Fruit fly (Drosophila melanogaster): ENCODE data around the gene rdx.

The rdx gene

DNA sequence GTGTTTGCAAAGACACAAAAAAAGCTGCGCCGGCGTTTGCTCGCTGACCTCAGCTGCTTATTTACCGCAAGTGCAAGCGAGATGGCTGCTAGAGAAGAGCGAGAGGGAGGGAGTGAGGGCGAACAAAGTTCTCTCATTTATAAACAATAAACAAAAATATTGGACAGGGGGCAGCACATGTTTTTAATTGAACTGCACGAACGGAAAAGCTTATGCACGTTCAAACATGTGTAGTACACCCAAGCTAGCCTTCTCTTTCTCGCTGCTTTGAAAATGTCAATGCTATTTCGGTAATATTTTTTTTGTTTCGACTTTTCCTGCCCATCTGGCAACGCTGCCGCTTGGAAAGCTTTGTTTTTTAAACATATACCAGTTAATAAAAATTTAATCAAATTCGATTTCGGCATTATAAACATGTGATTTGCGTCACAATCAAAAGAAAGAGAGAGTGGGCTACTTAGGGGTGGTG, 6.9 kb downstream of the rdx start (continued):
- TF ChIP-seq BEAF-32 (GFP tag; optimal IDR thresholded peaks at IDR 0.05) = peak; percentile 8
- TF ChIP-seq dan (GFP tag; IDR thresholded peaks at IDR 0.05) = no peak
- 0 out of 3 replicates have a peak, but pooled peaks have one; percentile 59 for TF ChIP-seq so (GFP tag; IDR thresholded peaks at IDR 0.05)
- TF ChIP-seq slbo (GFP tag; IDR thresholded peaks at IDR 0.05) = peak; percentile 64
- TF ChIP-seq CG32772 (GFP tag; IDR thresholded peaks at IDR 0.05) = peak; percentile 48
- peak; percentile 81 for TF ChIP-seq Adf1 (GFP tag; IDR thresholded peaks at IDR 0.05)
- TF ChIP-seq CG17328 (GFP tag; IDR thresholded peaks at IDR 0.05) = peak; percentile 46; the same call in 1 of the 2 replicates
- no peak for TF ChIP-seq D (optimal IDR thresholded peaks at IDR 0.05)
- peak; percentile 32 for TF ChIP-seq D (GFP tag; optimal IDR thresholded peaks at IDR 0.05)
- TF ChIP-seq crp (GFP tag; optimal IDR thresholded peaks at IDR 0.05) = peak in 1 of 2 experiments; percentile 65
- TF ChIP-seq CG12769 (tag; optimal IDR thresholded peaks at IDR 0.05) = peak; percentile 8
- TF ChIP-seq HHEX (GFP tag; optimal IDR thresholded peaks at IDR 0.05) = peak; percentile 60
- no peak for TF ChIP-seq H2.0 (GFP tag; IDR thresholded peaks at IDR 0.05)
- TF ChIP-seq Hsf (GFP tag; optimal IDR thresholded peaks at IDR 0.05) = peak; percentile 31
- no peak for TF ChIP-seq Stat92E (GFP tag; optimal IDR thresholded peaks at IDR 0.05)
- TF ChIP-seq Scr (GFP tag; IDR thresholded peaks at IDR 0.05; ENCODE audit: partially characterized antibody) = peak; percentile 10; the same call in 1 of the 2 replicates
- TF ChIP-seq Fer1 (GFP tag; optimal IDR thresholded peaks at IDR 0.05) = peak; percentile 45
- TF ChIP-seq Nf-YB (GFP tag; optimal IDR thresholded peaks at IDR 0.05) = peak; percentile 19
- no peak for TF ChIP-seq CG17385 (GFP tag; optimal IDR thresholded peaks at IDR 0.05)
- TF ChIP-seq yki (optimal IDR thresholded peaks at IDR 0.05) = no peak
- peak; percentile 7 for TF ChIP-seq CG3995 (GFP tag; optimal IDR thresholded peaks at IDR 0.05)
- TF ChIP-seq CG4360 (GFP tag; IDR thresholded peaks at IDR 0.05) = 0 out of 2 replicates have a peak, but pooled peaks have one; percentile 16
- no peak for TF ChIP-seq lola (GFP tag; optimal IDR thresholded peaks at IDR 0.05)
- peak; percentile 36 for TF ChIP-seq CG6254 (GFP tag; optimal IDR thresholded peaks at IDR 0.05)
- TF ChIP-seq CG12391 (tag; optimal IDR thresholded peaks at IDR 0.05) = peak; percentile 51
- peak; percentile 45 for TF ChIP-seq CG11504 (tag; optimal IDR thresholded peaks at IDR 0.05)
- peak; percentile 27 for TF ChIP-seq mam (GFP tag; optimal IDR thresholded peaks at IDR 0.05)
- 0 out of 2 replicates have a peak, but pooled peaks have one; percentile 22 for TF ChIP-seq unc-4 (GFP tag; IDR thresholded peaks at IDR 0.05; ENCODE audit: partially characterized antibody)
- TF ChIP-seq CG32532 (GFP tag; IDR thresholded peaks at IDR 0.05) = peak; percentile 55; the same call in 1 of the 2 replicates
- TF ChIP-seq tup (GFP tag; optimal IDR thresholded peaks at IDR 0.05) = no peak
- TF ChIP-seq ab (GFP tag; optimal IDR thresholded peaks at IDR 0.05) = peak; percentile 62
- TF ChIP-seq Hr78 (GFP tag; optimal IDR thresholded peaks at IDR 0.05) = peak in 1 of 2 experiments; percentile 99
- TF ChIP-seq Aef1 (GFP tag; IDR thresholded peaks at IDR 0.05) = no peak
- no peak for TF ChIP-seq TFAM (GFP tag; optimal IDR thresholded peaks at IDR 0.05)
- TF ChIP-seq B-H2 (GFP tag; optimal IDR thresholded peaks at IDR 0.05) = peak; percentile 33
- no peak for TF ChIP-seq toy (GFP tag; IDR thresholded peaks at IDR 0.05)
- peak; percentile 84 for TF ChIP-seq Blimp-1 (GFP tag; optimal IDR thresholded peaks at IDR 0.05)
- TF ChIP-seq fd3F (GFP tag; optimal IDR thresholded peaks at IDR 0.05) = no peak
- TF ChIP-seq lbe (GFP tag; optimal IDR thresholded peaks at IDR 0.05) = peak; percentile 78
- no peak for TF ChIP-seq lov (optimal IDR thresholded peaks at IDR 0.05)
- no peak for TF ChIP-seq lov (GFP tag; IDR thresholded peaks at IDR 0.05)
- TF ChIP-seq run (tag; optimal IDR thresholded peaks at IDR 0.05) = peak; percentile 27
- TF ChIP-seq CG2120 (GFP tag; optimal IDR thresholded peaks at IDR 0.05) = peak; percentile 63
- peak; percentile 3 for TF ChIP-seq CG7839 (tag; optimal IDR thresholded peaks at IDR 0.05)
- no peak for TF ChIP-seq Hey (tag; optimal IDR thresholded peaks at IDR 0.05)
- no peak for TF ChIP-seq tll (GFP tag; optimal IDR thresholded peaks at IDR 0.05)
- no peak for TF ChIP-seq esg (GFP tag; conservative IDR thresholded peaks at IDR 0.05)
- no peak for TF ChIP-seq C15 (GFP tag; IDR thresholded peaks at IDR 0.05)
- TF ChIP-seq Deaf1 (tag; optimal IDR thresholded peaks at IDR 0.05) = peak; percentile 35

All from whole organism, embryonic.